In the genomic region with DNA sequence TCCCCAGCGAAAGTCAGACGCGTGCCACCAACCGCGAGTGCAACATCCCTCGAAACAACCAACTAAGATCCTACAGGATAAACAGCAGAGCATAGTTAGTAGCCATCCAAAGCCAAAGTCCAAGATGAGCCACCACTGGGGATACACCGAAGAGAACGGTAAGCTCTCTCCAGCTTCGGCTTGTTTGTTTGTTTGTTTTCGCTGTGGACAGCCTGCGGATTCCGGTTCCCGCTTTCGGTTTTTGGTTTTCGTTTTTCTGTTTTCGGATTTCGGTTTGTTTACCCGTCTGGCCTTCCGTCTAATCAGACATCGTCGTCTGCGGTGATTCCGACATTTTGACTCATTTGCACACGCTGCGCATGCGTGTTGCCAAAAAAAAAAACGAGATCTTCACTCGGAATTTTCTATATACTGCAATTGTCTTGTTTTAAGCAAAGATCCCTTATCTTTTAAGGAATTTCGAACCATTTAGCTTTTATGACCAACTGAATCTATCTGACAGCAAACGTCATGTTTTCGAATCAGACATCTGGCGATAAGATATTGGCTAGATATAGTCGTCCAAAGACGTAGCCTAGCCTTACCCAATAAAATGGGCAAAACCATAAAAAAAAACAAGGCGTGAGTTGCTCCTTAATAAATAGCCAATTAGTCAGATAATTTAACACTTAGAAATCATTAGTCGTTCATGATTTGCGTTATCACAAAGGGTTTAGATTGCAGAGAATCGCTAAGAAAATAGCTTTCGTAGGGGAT, we compare ENCODE assay signal across 5 fruit fly cellular contexts.
TF ChIP-seq lines count a peak whose summit lies in the region.

No protein-coding gene starts in this region.

- TF ChIP-seq CTCF in whole organism, embryonic (GFP tag; optimal IDR thresholded peaks at IDR 0.05; lab: Kevin White, UChicago) = no peak

TF ChIP-seq in whole organism, adult, 20 proteins besides CTCF, POLR2A, EP300 and RAD21:
- TF ChIP-seq Crg-1 (GFP tag; optimal IDR thresholded peaks at IDR 0.05; lab: Kevin White, UChicago) (no peak), kay (GFP tag; lab: Kevin White, UChicago; ENCODE audit: borderline replicate concordance) (peak; percentile 90)

TF ChIP-seq in whole organism, embryonic, 481 proteins besides CTCF, POLR2A, EP300 and RAD21 (continues in another document):
- TF ChIP-seq grn (GFP tag; optimal IDR thresholded peaks at IDR 0.05; lab: Kevin White, UChicago) = peak; percentile 50
- TF ChIP-seq CG33213 (GFP tag; optimal IDR thresholded peaks at IDR 0.05; lab: Kevin White, UChicago) = no peak
- peak; percentile 6 for TF ChIP-seq HHEX (GFP tag; optimal IDR thresholded peaks at IDR 0.05; lab: Kevin White, UChicago)
- no peak for TF ChIP-seq cad (GFP tag; optimal IDR thresholded peaks at IDR 0.05; lab: Kevin White, UChicago)
- no peak for TF ChIP-seq ham (GFP tag; IDR thresholded peaks at IDR 0.05; lab: Robert Waterston, UW)
- TF ChIP-seq sima (GFP tag; optimal IDR thresholded peaks at IDR 0.05; lab: Kevin White, UChicago) = no peak
- TF ChIP-seq gro (GFP tag; optimal IDR thresholded peaks at IDR 0.05; lab: Kevin White, UChicago) = peak; percentile 31
- no peak for TF ChIP-seq CG8290 (GFP tag; optimal IDR thresholded peaks at IDR 0.05; lab: Kevin White, UChicago)
- TF ChIP-seq CG8290 (tag; optimal IDR thresholded peaks at IDR 0.05; lab: Kevin White, UChicago) = no peak
- TF ChIP-seq peb (GFP tag; IDR thresholded peaks at IDR 0.05; lab: Robert Waterston, UW) = no peak
- TF ChIP-seq sd (tag; optimal IDR thresholded peaks at IDR 0.05; lab: Kevin White, UChicago) = peak; percentile 75
- TF ChIP-seq nom (GFP tag; optimal IDR thresholded peaks at IDR 0.05; lab: Kevin White, UChicago) = no peak
- TF ChIP-seq CG6254 (GFP tag; optimal IDR thresholded peaks at IDR 0.05; lab: Kevin White, UChicago) = no peak
- TF ChIP-seq Deaf1 (tag; optimal IDR thresholded peaks at IDR 0.05; lab: Kevin White, UChicago) = peak; percentile 82
- TF ChIP-seq CG12769 (tag; optimal IDR thresholded peaks at IDR 0.05; lab: Kevin White, UChicago) = peak; percentile 38
- TF ChIP-seq CG8281 (tag; optimal IDR thresholded peaks at IDR 0.05; lab: Kevin White, UChicago) = no peak
- peak; percentile 94 for TF ChIP-seq CG7987 (GFP tag; optimal IDR thresholded peaks at IDR 0.05; lab: Kevin White, UChicago)
- TF ChIP-seq CG12219 (GFP tag; optimal IDR thresholded peaks at IDR 0.05; lab: Kevin White, UChicago) = no peak
- no peak for TF ChIP-seq CrebB (tag; optimal IDR thresholded peaks at IDR 0.05; lab: Kevin White, UChicago)
- TF ChIP-seq exex (tag; optimal IDR thresholded peaks at IDR 0.05; lab: Kevin White, UChicago) = peak; percentile 93
- no peak for TF ChIP-seq Dad (GFP tag; optimal IDR thresholded peaks at IDR 0.05; lab: Kevin White, UChicago)

TF ChIP-seq in whole organism, prepupa, 60 proteins besides CTCF, POLR2A, EP300 and RAD21 (continues in another document):
- TF ChIP-seq OdsH (GFP tag; optimal IDR thresholded peaks at IDR 0.05; lab: Kevin White, UChicago) (no peak), Sox14 (GFP tag; optimal IDR thresholded peaks at IDR 0.05; lab: Kevin White, UChicago) (no peak), pdm3 (GFP tag; optimal IDR thresholded peaks at IDR 0.05; lab: Kevin White, UChicago) (no peak), CG16779 (tag; optimal IDR thresholded peaks at IDR 0.05; lab: Kevin White, UChicago) (no peak), dac (GFP tag; optimal IDR thresholded peaks at IDR 0.05; lab: Kevin White, UChicago) (no peak), CG3919 (GFP tag; optimal IDR thresholded peaks at IDR 0.05; lab: Kevin White, UChicago) (no peak), CG15336 (GFP tag; IDR thresholded peaks at IDR 0.05; lab: Robert Waterston, UW) (no peak), CG34406 (GFP tag; optimal IDR thresholded peaks at IDR 0.05; lab: Kevin White, UChicago) (no peak), Gug (GFP tag; IDR thresholded peaks at IDR 0.05; lab: Robert Waterston, UW) (no peak), acj6 (GFP tag; optimal IDR thresholded peaks at IDR 0.05; lab: Kevin White, UChicago) (no peak), Met (GFP tag; optimal IDR thresholded peaks at IDR 0.05; lab: Kevin White, UChicago) (no peak), net (GFP tag; optimal IDR thresholded peaks at IDR 0.05; lab: Kevin White, UChicago) (peak; percentile 0), svp (GFP tag; lab: Kevin White, UChicago) (no peak), dsx (GFP tag; optimal IDR thresholded peaks at IDR 0.05; lab: Kevin White, UChicago; ENCODE audit: poor library complexity, severe bottlenecking) (no peak), CG11294 (GFP tag; IDR thresholded peaks at IDR 0.05; lab: Robert Waterston, UW) (no peak), CG32006 (GFP tag; optimal IDR thresholded peaks at IDR 0.05; lab: Kevin White, UChicago) (no peak), Eip93F (GFP tag; optimal IDR thresholded peaks at IDR 0.05; lab: Kevin White, UChicago) (no peak), vri (GFP tag; optimal IDR thresholded peaks at IDR 0.05; lab: Kevin White, UChicago) (peak; percentile 38), CG10669 (GFP tag; optimal IDR thresholded peaks at IDR 0.05; lab: Kevin White, UChicago) (no peak), Smox (GFP tag; optimal IDR thresholded peaks at IDR 0.05; lab: Kevin White, UChicago) (no peak), Sox15 (GFP tag; optimal IDR thresholded peaks at IDR 0.05; lab: Kevin White, UChicago) (no peak), CG3032 (tag; optimal IDR thresholded peaks at IDR 0.05; lab: Kevin White, UChicago) (no peak)

TF ChIP-seq in whole organism, pupa, 21 proteins besides CTCF, POLR2A, EP300 and RAD21:
- TF ChIP-seq EcR (GFP tag; optimal IDR thresholded peaks at IDR 0.05; lab: Kevin White, UChicago) (no peak), CG8159 (tag; optimal IDR thresholded peaks at IDR 0.05; lab: Kevin White, UChicago) (no peak), CG4496 (GFP tag; IDR thresholded peaks at IDR 0.05; lab: Robert Waterston, UW) (0 out of 3 replicates have a peak, but pooled peaks have one; percentile 22)

TF ChIP-seq in whole organism, wandering third instar larva, 38 proteins besides CTCF, POLR2A, EP300 and RAD21:
- TF ChIP-seq Dif (GFP tag; optimal IDR thresholded peaks at IDR 0.05; lab: Kevin White, UChicago; ENCODE audit: partially characterized antibody) (no peak), Rel (GFP tag; optimal IDR thresholded peaks at IDR 0.05; lab: Kevin White, UChicago) (no peak), Rel (tag; optimal IDR thresholded peaks at IDR 0.05; lab: Kevin White, UChicago) (peak; percentile 52), foxo (GFP tag; optimal IDR thresholded peaks at IDR 0.05; lab: Kevin White, UChicago) (peak in 1 of 2 experiments; percentile 4), lola (GFP tag; optimal IDR thresholded peaks at IDR 0.05; lab: Kevin White, UChicago) (no peak), br (GFP tag; optimal IDR thresholded peaks at IDR 0.05; lab: Kevin White, UChicago) (peak; percentile 44)
